Fruit fly (Drosophila melanogaster): ENCODE measurements around the gene Strump.

The Strump gene

DNA sequence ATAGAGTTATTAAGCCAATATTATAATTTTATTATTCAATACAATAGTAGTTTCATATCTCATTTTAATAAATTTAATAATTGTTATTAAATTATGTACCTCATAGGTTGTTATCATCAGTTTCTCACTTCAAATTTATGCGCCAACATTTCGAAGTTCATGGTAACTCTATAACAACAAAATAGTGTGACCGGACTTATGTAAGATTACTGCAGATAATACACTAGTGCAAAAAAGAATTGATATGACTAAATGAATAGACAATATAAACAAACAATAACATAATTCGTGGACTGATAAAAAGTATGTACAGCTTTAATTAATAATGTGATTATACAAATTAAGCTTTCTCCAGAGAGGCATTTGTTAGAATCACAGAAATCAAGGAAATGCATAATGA lies at the start of gene Strump:
Gene Strump (plus strand): TSS at position 212 of the 400 bp plus-strand sequence.
- no peak for TF ChIP-seq CG9139 (GFP tag; optimal IDR thresholded peaks at IDR 0.05)

- TF ChIP-seq CG11762 (GFP tag; optimal IDR thresholded peaks at IDR 0.05; ENCODE audit: insufficient read depth) (no peak), CG8119 (GFP tag; IDR thresholded peaks at IDR 0.05) (no peak), vri (GFP tag; optimal IDR thresholded peaks at IDR 0.05) (no peak), Blimp-1 (GFP tag; optimal IDR thresholded peaks at IDR 0.05) (no peak), CG32006 (GFP tag; optimal IDR thresholded peaks at IDR 0.05) (no peak), Hr38 (GFP tag; optimal IDR thresholded peaks at IDR 0.05) (no peak), Smox (GFP tag; optimal IDR thresholded peaks at IDR 0.05) (no peak), CG11902 (GFP tag; optimal IDR thresholded peaks at IDR 0.05) (no peak), CG3032 (tag; optimal IDR thresholded peaks at IDR 0.05) (no peak), achi (GFP tag; optimal IDR thresholded peaks at IDR 0.05) (no peak), svp (GFP tag) (no peak)
Observed at dm6 chr3L:16082251-16082650, 39.6 kb upstream of the Strump start, which contains the start of gene CG33258. Gene CG33258, plus strand, starts transcription at chr3L:16082551.

dm6 chr3L:16083693-16084092 lies 38.1 kb upstream of the Strump start, which contains the start of gene CG13075:
Gene CG13075, plus strand, starts transcription at chr3L:16083993.
- no peak for TF ChIP-seq Ets21C (GFP tag; optimal IDR thresholded peaks at IDR 0.05)

DNA sequence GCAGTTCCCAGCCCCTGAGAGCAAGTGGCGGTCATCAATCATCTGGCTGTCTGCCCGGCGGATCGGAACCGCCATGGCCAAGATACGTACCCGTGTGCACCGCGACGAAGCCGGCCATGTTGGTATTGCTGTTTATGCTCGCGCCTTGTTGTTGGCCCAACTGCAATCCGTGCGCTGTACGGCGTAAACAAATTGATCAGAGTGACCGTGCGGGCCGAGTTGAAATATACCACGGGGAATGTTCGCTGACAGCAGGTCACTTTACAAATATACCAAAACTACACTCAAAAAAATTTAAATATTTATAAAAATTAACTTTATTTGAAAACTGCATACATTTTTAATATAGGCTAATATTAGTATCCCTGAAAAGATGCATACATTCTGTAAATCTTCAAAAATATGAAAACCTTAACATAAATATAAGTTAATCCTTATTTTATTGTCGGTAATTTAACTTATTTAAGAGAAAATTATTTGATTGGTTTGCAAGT lies 34.4 kb upstream of the Strump start, which contains the start of gene Tasp1:
Gene Tasp1 (minus strand): TSS at position 203 of the 494 bp plus-strand sequence.
- TF ChIP-seq Hr4 (GFP tag; optimal IDR thresholded peaks at IDR 0.05) (no peak), CG15336 (GFP tag; IDR thresholded peaks at IDR 0.05) (peak; percentile 62), topi (GFP tag; optimal IDR thresholded peaks at IDR 0.05) (no peak), CG3032 (tag; optimal IDR thresholded peaks at IDR 0.05) (peak; percentile 56), CG1621 (tag; optimal IDR thresholded peaks at IDR 0.05) (peak; percentile 100), Eip93F (GFP tag; optimal IDR thresholded peaks at IDR 0.05) (no peak), fd59A (GFP tag; optimal IDR thresholded peaks at IDR 0.05) (no peak), CG32006 (GFP tag; optimal IDR thresholded peaks at IDR 0.05) (no peak), dsx (GFP tag; optimal IDR thresholded peaks at IDR 0.05; ENCODE audit: poor library complexity, severe bottlenecking) (no peak), lz (GFP tag; optimal IDR thresholded peaks at IDR 0.05) (no peak), CG11762 (GFP tag; optimal IDR thresholded peaks at IDR 0.05; ENCODE audit: insufficient read depth) (no peak), Ets96B (tag; optimal IDR thresholded peaks at IDR 0.05) (no peak), Lpt (GFP tag; optimal IDR thresholded peaks at IDR 0.05) (no peak), CG31627 (GFP tag; optimal IDR thresholded peaks at IDR 0.05) (no peak), Eip75B (GFP tag; optimal IDR thresholded peaks at IDR 0.05) (no peak), esn (GFP tag; optimal IDR thresholded peaks at IDR 0.05) (peak; percentile 55), cyc (GFP tag; optimal IDR thresholded peaks at IDR 0.05) (peak; percentile 22)

DNA sequence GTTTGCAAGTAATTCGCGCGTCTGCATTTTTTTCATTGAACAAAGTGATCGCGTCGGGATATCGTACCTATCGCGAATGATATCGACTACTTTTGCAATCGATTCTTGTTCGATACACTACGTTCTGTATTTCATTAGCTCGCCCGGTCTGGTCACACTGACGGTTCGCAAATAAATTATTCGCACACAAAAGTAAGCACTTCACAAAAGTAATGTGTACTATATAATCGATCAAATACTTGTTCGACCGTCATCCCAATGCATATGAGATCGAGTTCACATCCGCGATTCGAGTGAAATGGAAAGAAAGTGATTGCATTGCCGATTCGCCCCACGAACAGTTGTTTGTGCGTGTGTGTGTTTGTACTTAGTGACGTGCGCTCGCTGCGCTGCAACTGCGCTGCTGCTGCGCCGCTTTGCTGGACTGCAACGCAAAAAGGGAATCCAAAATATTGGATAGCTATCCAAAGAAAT lies 31.4 kb upstream of the Strump start, which contains the start of the genes CG5235 and ClC-c:
Gene CG5235 (minus strand): TSS at position 63 of the 474 bp plus-strand sequence.
Gene ClC-c (plus strand): TSS at position 125 of the 474 bp plus-strand sequence.
- no peak for TF ChIP-seq salr (GFP tag; optimal IDR thresholded peaks at IDR 0.05)
- no peak for TF ChIP-seq CG6163 (GFP tag; IDR thresholded peaks at IDR 0.05)
- peak; percentile 5 for TF ChIP-seq esn (GFP tag; optimal IDR thresholded peaks at IDR 0.05)
- peak; percentile 53 for TF ChIP-seq CG6854 (GFP tag; optimal IDR thresholded peaks at IDR 0.05)
- TF ChIP-seq CG10669 (GFP tag; optimal IDR thresholded peaks at IDR 0.05) = no peak
- peak; percentile 69 for TF ChIP-seq fkh (GFP tag; optimal IDR thresholded peaks at IDR 0.05)
- TF ChIP-seq Gug (GFP tag; IDR thresholded peaks at IDR 0.05) = no peak
- TF ChIP-seq Smox (GFP tag; optimal IDR thresholded peaks at IDR 0.05) = no peak
- no peak for TF ChIP-seq CG3032 (tag; optimal IDR thresholded peaks at IDR 0.05)
- no peak for TF ChIP-seq topi (GFP tag; optimal IDR thresholded peaks at IDR 0.05)
- peak; percentile 34 for TF ChIP-seq Sox14 (GFP tag; optimal IDR thresholded peaks at IDR 0.05)
- no peak for TF ChIP-seq CG7368 (GFP tag; optimal IDR thresholded peaks at IDR 0.05)
